Worm (Caenorhabditis elegans) whole organism, L1 larva: ENCODE results near the gene srx-121.
"Not testable (repeated sequence)": the region's sequence is repeated elsewhere in the genome, so short reads cannot be mapped to it uniquely, and the experiment has no call there.

Experiments used
- F16B12.6 ChIP-seq: fragments of 150-350 bp; optimal IDR thresholded peaks from 2 replicates; lab custom pipeline; 2014; ENCODE audit warnings: missing biosample characterization, missing genetic modification characterization
- Y116A8C.19 ChIP-seq: sonication (generic microtip); optimal IDR thresholded peaks from 2 replicates; lab custom pipeline; 2016; ENCODE audit warnings: missing compliant biosample characterization, missing genetic modification characterization, borderline replicate concordance
- aly-2 ChIP-seq: fragments of 150-350 bp; optimal IDR thresholded peaks from 2 replicates; lab custom pipeline; 2014; ENCODE audit warnings: missing biosample characterization, missing genetic modification characterization
- ceh-8 ChIP-seq: fragments of 200-800 bp; sonication (Bioruptor generic); optimal IDR thresholded peaks from 2 replicates; lab custom pipeline; 2018; ENCODE audit warnings: mild to moderate bottlenecking, missing genetic modification characterization, moderate library complexity, missing compliant biosample characterization
- ceh-82 ChIP-seq, 3 experiments: fragments of 150-350 bp in 1 of 3; sonication (generic microtip) in 2 of 3; optimal IDR thresholded peaks; 2 replicates each; lab custom pipeline; 2014 to 2017; ENCODE audit warnings: missing biosample characterization in 3 of 3, missing genetic modification characterization in 3 of 3
- dpl-1 ChIP-seq, 3 experiments: fragments of 150-350 bp in 2 of 3; sonication (generic microtip) in 1 of 3; optimal IDR thresholded peaks; 2 replicates each; lab custom pipeline; 2014 to 2017; ENCODE audit warnings: missing biosample characterization in 3 of 3, missing genetic modification characterization in 3 of 3, missing genetic modification reagents in 3 of 3
- efl-1 ChIP-seq, 4 experiments: fragments of 150-350 bp; optimal IDR thresholded peaks in 3 of 4; peaks in 1 of 4; 1 replicate in 1 of 4; 2 replicates in 3 of 4; lab custom pipeline; 2014; ENCODE audit warnings: missing biosample characterization in 2 of 4, missing genetic modification characterization in 2 of 4, missing genetic modification reagents in 2 of 4
- elt-3 ChIP-seq, 6 experiments: fragments of 150-350 bp in 1 of 6; sonication (generic microtip); optimal IDR thresholded peaks; 2 replicates each; lab custom pipeline; 2017 to 2018; ENCODE audit warnings: missing biosample characterization in 6 of 6, missing genetic modification characterization in 6 of 6, inconsistent platforms in 1 of 6
- fkh-10 ChIP-seq: sonication (generic microtip); optimal IDR thresholded peaks from 2 replicates; lab custom pipeline; 2017; ENCODE audit warnings: missing biosample characterization, missing genetic modification reagents, missing genetic modification characterization
- hlh-17 ChIP-seq: fragments of 200-800 bp; sonication (Bioruptor generic); optimal IDR thresholded peaks from 2 replicates; lab custom pipeline; 2018; ENCODE audit warnings: missing genetic modification characterization, mild to moderate bottlenecking, missing compliant biosample characterization, moderate library complexity, borderline replicate concordance
- irx-1 ChIP-seq: sonication (generic microtip); optimal IDR thresholded peaks from 2 replicates; lab custom pipeline; 2016; ENCODE audit warnings: missing genetic modification characterization, missing compliant biosample characterization
- isw-1 ChIP-seq: fragments of 200-800 bp; sonication (Bioruptor generic); IDR thresholded peaks from 2 replicates; pipeline ENCODE4 v1.3.6; 2022; ENCODE audit warnings: missing genetic modification characterization, missing compliant biosample characterization
- lin-13 ChIP-seq: fragments of 150-350 bp; optimal IDR thresholded peaks from 2 replicates; lab custom pipeline; 2014; ENCODE audit warnings: missing biosample characterization, missing genetic modification reagents, missing genetic modification characterization
- lin-35 ChIP-seq, 2 experiments: fragments of 150-350 bp; optimal IDR thresholded peaks; 2 replicates each; lab custom pipeline; 2014; ENCODE audit warnings: missing biosample characterization in 2 of 2, missing genetic modification characterization in 2 of 2, missing genetic modification reagents in 2 of 2
- lsy-2 ChIP-seq, 2 experiments: fragments of 150-350 bp; optimal IDR thresholded peaks; 2 replicates each; lab custom pipeline; 2014; ENCODE audit warnings: missing biosample characterization in 2 of 2, missing genetic modification characterization in 2 of 2
- mef-2 ChIP-seq: fragments of 150-350 bp; optimal IDR thresholded peaks from 2 replicates; lab custom pipeline; 2014; ENCODE audit warnings: missing biosample characterization, missing genetic modification characterization
- mep-1 ChIP-seq: fragments of 150-350 bp; optimal IDR thresholded peaks from 2 replicates; lab custom pipeline; 2014; ENCODE audit warnings: missing biosample characterization, missing genetic modification characterization
- nhr-11 ChIP-seq: fragments of 150-350 bp; optimal IDR thresholded peaks from 2 replicates; lab custom pipeline; 2014; ENCODE audit warnings: missing biosample characterization, missing genetic modification characterization
- nhr-12 ChIP-seq: sonication (generic microtip); optimal IDR thresholded peaks from 2 replicates; lab custom pipeline; 2017; ENCODE audit warnings: missing biosample characterization, missing genetic modification characterization
- nhr-20 ChIP-seq: sonication (generic microtip); optimal IDR thresholded peaks from 2 replicates; lab custom pipeline; 2016; ENCODE audit warnings: mild to moderate bottlenecking, missing genetic modification characterization, missing compliant biosample characterization
- nhr-237 ChIP-seq: fragments of 150-350 bp; optimal IDR thresholded peaks from 2 replicates; lab custom pipeline; 2014; ENCODE audit warnings: missing biosample characterization, missing genetic modification characterization
- nhr-47 ChIP-seq: sonication (generic microtip); optimal IDR thresholded peaks from 2 replicates; lab custom pipeline; 2016; ENCODE audit warnings: mild to moderate bottlenecking, missing genetic modification characterization, moderate library complexity, missing compliant biosample characterization
- nhr-84 ChIP-seq: sonication (generic microtip); optimal IDR thresholded peaks from 2 replicates; lab custom pipeline; 2017; ENCODE audit warnings: missing biosample characterization, missing genetic modification characterization
- nhr-85 ChIP-seq: sonication (generic microtip); peaks from one replicate; lab custom pipeline; 2016; ENCODE audit warnings: missing genetic modification characterization, inconsistent platforms, missing compliant biosample characterization
- nhr-90 ChIP-seq: sonication (generic microtip); optimal IDR thresholded peaks from 2 replicates; lab custom pipeline; 2016; ENCODE audit warnings: mild to moderate bottlenecking, missing genetic modification characterization, missing compliant biosample characterization; ENCODE audit not compliant: poor library complexity
- pag-3 ChIP-seq: sonication (generic microtip); optimal IDR thresholded peaks from 2 replicates; lab custom pipeline; 2017; ENCODE audit warnings: missing genetic modification characterization, mild to moderate bottlenecking, missing compliant biosample characterization, antibody characterized with exemption, borderline replicate concordance; ENCODE audit not compliant: insufficient read depth
- pqm-1 ChIP-seq: sonication (generic microtip); optimal IDR thresholded peaks from 3 replicates; lab custom pipeline; 2017; ENCODE audit warnings: missing biosample characterization, missing genetic modification characterization
- snpc-4 ChIP-seq: fragments of 150-350 bp; optimal IDR thresholded peaks from 2 replicates; lab custom pipeline; 2014; ENCODE audit warnings: missing biosample characterization, missing genetic modification characterization
- snu-23 ChIP-seq: sonication (generic microtip); optimal IDR thresholded peaks from 2 replicates; lab custom pipeline; 2016; ENCODE audit warnings: missing genetic modification characterization, missing compliant biosample characterization
- sox-4 ChIP-seq: sonication (generic microtip); optimal IDR thresholded peaks from 2 replicates; lab custom pipeline; 2016; ENCODE audit warnings: missing genetic modification characterization, missing compliant biosample characterization
- swsn-7 ChIP-seq: sonication (generic microtip); optimal IDR thresholded peaks from 2 replicates; lab custom pipeline; 2016; ENCODE audit warnings: missing genetic modification characterization, missing compliant biosample characterization
- tlp-1 ChIP-seq: fragments of 150-350 bp; optimal IDR thresholded peaks from 2 replicates; lab custom pipeline; 2014; ENCODE audit warnings: missing biosample characterization, missing genetic modification characterization
- unc-30 ChIP-seq: sonication (generic microtip); optimal IDR thresholded peaks from 2 replicates; lab custom pipeline; 2017; ENCODE audit warnings: missing biosample characterization, missing genetic modification characterization
- unc-62 ChIP-seq: fragments of 150-350 bp; optimal IDR thresholded peaks from 2 replicates; lab custom pipeline; 2014; ENCODE audit warnings: missing biosample characterization, missing genetic modification reagents, missing genetic modification characterization
- unc-98 ChIP-seq: fragments of 200-800 bp; sonication (Bioruptor generic); IDR thresholded peaks from 2 replicates; pipeline ENCODE4 v1.3.6; 2022; ENCODE audit warnings: missing genetic modification characterization, missing compliant biosample characterization
- vab-15 ChIP-seq: sonication (generic microtip); optimal IDR thresholded peaks from 2 replicates; lab custom pipeline; 2017; ENCODE audit warnings: missing genotype, mild to moderate bottlenecking, missing genetic modification characterization, missing compliant biosample characterization
- zip-4 ChIP-seq: fragments of 200-800 bp; sonication (Bioruptor generic); optimal IDR thresholded peaks from 2 replicates; lab custom pipeline; 2018; ENCODE audit warnings: mild to moderate bottlenecking, missing genetic modification characterization, moderate library complexity, missing compliant biosample characterization
- ztf-4 ChIP-seq: fragments of 150-350 bp; optimal IDR thresholded peaks from 2 replicates; lab custom pipeline; 2014; ENCODE audit warnings: missing biosample characterization, missing genetic modification characterization

Gene srx-121

ce11 chrV:3376973-3377372 lies 4.4 kb upstream of the srx-121 start, which contains the start of gene srbc-2:
TSS of gene srbc-2 (minus strand) at chrV:3377073.
- no peak for TF ChIP-seq nhr-11
- TF ChIP-seq unc-30 = no peak
- TF ChIP-seq snu-23 (GFP tag; lab: Kevin White, UChicago) = no peak
- TF ChIP-seq zip-4 (GFP tag; lab: Kevin White, UChicago) = no peak
- TF ChIP-seq F16B12.6 (tag; lab: Kevin White, UChicago) = no peak
- TF ChIP-seq ztf-4 (tag; lab: Kevin White, UChicago) = no peak

DNA sequence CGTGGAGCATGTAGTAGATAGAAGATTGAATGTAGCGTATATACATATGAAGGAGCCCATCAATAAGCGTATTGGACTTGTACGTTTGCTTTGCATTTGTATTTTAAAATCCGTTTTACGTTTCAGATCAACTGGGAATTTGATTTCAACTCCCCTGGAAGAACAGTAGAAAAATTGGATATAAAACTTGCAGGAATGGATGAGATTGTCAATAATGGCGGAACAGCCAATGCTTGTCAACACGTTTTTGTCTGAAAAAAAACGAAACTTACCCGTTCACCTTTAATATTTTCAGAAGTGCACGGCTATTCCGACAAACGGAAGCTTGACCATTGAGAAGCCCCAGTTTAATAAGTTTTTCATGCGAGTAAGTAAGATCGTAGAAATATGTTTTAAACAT lies 4.8 kb downstream of the srx-121 start, which contains the start of gene C04E12.2:
Gene C04E12.2, plus strand, starts transcription at position 301 of the 400 bp plus-strand sequence.
- not testable (repeated sequence) for TF ChIP-seq ceh-82 (tag; optimal IDR thresholded peaks at IDR 0.05; lab: Kevin White, UChicago); Y116A8C.19 (tag; lab: Kevin White, UChicago); isw-1 (GFP tag; lab: Robert Waterston, UW)

DNA sequence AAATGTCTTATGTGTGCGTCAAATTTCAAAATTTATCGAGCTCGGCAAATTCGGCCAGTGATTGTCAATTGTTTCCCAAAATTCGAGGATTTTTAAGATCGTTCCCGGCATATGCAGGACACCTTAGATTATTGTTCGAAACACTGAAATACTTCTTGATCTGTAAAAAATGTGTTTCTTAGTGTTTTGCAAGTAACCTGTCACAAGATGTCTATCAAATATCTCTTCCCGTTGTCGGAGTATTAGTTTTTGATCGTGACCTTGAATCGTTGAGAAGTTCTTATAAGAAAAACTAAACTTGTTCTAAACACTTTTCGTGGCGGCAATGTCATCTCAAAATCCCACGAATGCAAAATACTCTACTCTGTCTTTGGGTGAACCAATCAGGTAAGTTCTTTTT lies 10.1 kb downstream of the srx-121 start, which contains the start of gene C04E12.4:
Gene C04E12.4, plus strand, starts transcription at position 301 of the 400 bp plus-strand sequence.
- TF ChIP-seq nhr-84 (tag; lab: Kevin White, UChicago) = no peak
- TF ChIP-seq efl-1 (optimal IDR thresholded peaks at IDR 0.05; lab: Kevin White, UChicago) = no peak
- peak in 1 of 2 experiments; percentile 47 for TF ChIP-seq efl-1 (GFP tag; optimal IDR thresholded peaks at IDR 0.05 in 1 of 2; lab: Kevin White, UChicago)
- TF ChIP-seq elt-3 (tag; optimal IDR thresholded peaks at IDR 0.05; lab: Kevin White, UChicago) = peak in 1 of 6 experiments; percentile 38
- peak; percentile 16 for TF ChIP-seq nhr-20

- TF ChIP-seq nhr-12 (tag; lab: Kevin White, UChicago) = no peak
- no peak for TF ChIP-seq lin-13
- no peak for TF ChIP-seq irx-1
- no peak for TF ChIP-seq lsy-2 (tag; optimal IDR thresholded peaks at IDR 0.05; lab: Kevin White, UChicago)
- no peak for TF ChIP-seq swsn-7 (tag; lab: Kevin White, UChicago)
- TF ChIP-seq hlh-17 (GFP tag; lab: Kevin White, UChicago) = no peak
- TF ChIP-seq lin-35 (GFP tag; optimal IDR thresholded peaks at IDR 0.05; lab: Kevin White, UChicago) = no peak
- TF ChIP-seq snpc-4 (tag; lab: Kevin White, UChicago) = no peak
- TF ChIP-seq nhr-90 (tag; lab: Kevin White, UChicago) = no peak
- TF ChIP-seq unc-62 (GFP tag; lab: Kevin White, UChicago) = no peak
- no peak for TF ChIP-seq sox-4 (tag; lab: Kevin White, UChicago)
- TF ChIP-seq vab-15 (tag; lab: Kevin White, UChicago) = no peak
- no peak for TF ChIP-seq mef-2
- no peak for TF ChIP-seq dpl-1 (GFP tag; optimal IDR thresholded peaks at IDR 0.05; lab: Kevin White, UChicago)
Observed at ce11 chrV:3361633-3362032, 10.9 kb downstream of the srx-121 start.

DNA sequence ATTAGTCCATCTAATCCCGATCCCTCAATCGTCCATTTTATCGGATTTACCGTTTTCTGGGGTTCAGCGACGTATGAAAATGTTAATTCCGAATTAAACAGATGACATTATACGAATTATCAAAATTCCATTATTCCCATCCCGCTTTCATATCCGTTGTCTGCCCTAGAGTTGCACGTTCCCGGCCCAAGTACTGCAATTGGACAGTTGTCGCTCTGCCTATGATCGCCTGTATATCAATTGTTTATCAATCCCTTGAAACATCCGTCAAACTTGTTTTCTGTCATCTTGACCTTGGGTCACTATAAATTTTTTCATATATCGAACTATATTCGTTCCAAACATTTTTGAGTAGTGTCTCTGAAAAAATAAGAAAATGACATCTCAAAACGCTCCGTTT lies 14.3 kb downstream of the srx-121 start, which contains the start of gene C04E12.5:
Gene C04E12.5, plus strand, starts transcription at position 301 of the 400 bp plus-strand sequence.
- TF ChIP-seq aly-2 (no peak), nhr-85 (tag; lab: Kevin White, UChicago) (no peak), ceh-8 (GFP tag; lab: Kevin White, UChicago) (no peak), pqm-1 (no peak), ceh-82 (tag; optimal IDR thresholded peaks at IDR 0.05; lab: Kevin White, UChicago) (no peak), vab-15 (tag; lab: Kevin White, UChicago) (no peak), mep-1 (tag; lab: Kevin White, UChicago) (no peak), fkh-10 (GFP tag; lab: Kevin White, UChicago) (no peak), tlp-1 (tag; lab: Kevin White, UChicago) (no peak), nhr-47 (tag; lab: Kevin White, UChicago) (no peak), unc-98 (GFP tag; lab: Robert Waterston, UW) (no peak), nhr-237 (tag; lab: Kevin White, UChicago) (no peak), F16B12.6 (tag; lab: Kevin White, UChicago) (no peak), pag-3 (no peak), elt-3 (tag; optimal IDR thresholded peaks at IDR 0.05; lab: Kevin White, UChicago) (no peak)
- TF ChIP-seq, all 84 proteins: peak for 0
